Fruit fly (Drosophila melanogaster) whole organism, embryonic: Measurements from ENCODE around the gene ATPsynO.

Source experiments
- Bdp1 ChIP-seq: fragments of 200-800 bp; sonication (Bioruptor generic); optimal IDR thresholded peaks from 3 replicates; lab custom pipeline; 2016; ENCODE audit warnings: missing biosample characterization, missing genetic modification characterization
- CG11723 ChIP-seq: fragments of 200-800 bp; sonication (Bioruptor generic); optimal IDR thresholded peaks from 2 replicates; lab custom pipeline; 2017; ENCODE audit warnings: missing biosample characterization, mild to moderate bottlenecking, missing genetic modification characterization
- CG13287 ChIP-seq: fragments of 200-800 bp; sonication (Bioruptor generic); IDR thresholded peaks from 2 replicates; pipeline ENCODE4 v1.3.6; 2022; ENCODE audit warnings: missing biosample characterization, missing genetic modification characterization; ENCODE audit not compliant: partially characterized antibody
- CG14710 ChIP-seq: fragments of 200-800 bp; sonication (Bioruptor generic); optimal IDR thresholded peaks from 3 replicates; lab custom pipeline; 2019; ENCODE audit warnings: missing biosample characterization, mild to moderate bottlenecking, missing genetic modification characterization, moderate library complexity
- CG15479 ChIP-seq: fragments of 200-800 bp; sonication (Bioruptor generic); optimal IDR thresholded peaks from 3 replicates; lab custom pipeline; 2019; ENCODE audit warnings: missing biosample characterization, mild to moderate bottlenecking, missing genetic modification characterization, moderate library complexity
- CG1603 ChIP-seq: fragments of 200-800 bp; sonication (Bioruptor generic); optimal IDR thresholded peaks from 2 replicates; lab custom pipeline; 2019; ENCODE audit warnings: missing biosample characterization, mild to moderate bottlenecking, missing genetic modification characterization, moderate library complexity
- CG17829 ChIP-seq: fragments of 200-800 bp; optimal IDR thresholded peaks from 2 replicates; lab custom pipeline; 2019; ENCODE audit warnings: missing biosample characterization, mild to moderate bottlenecking, missing genetic modification characterization, moderate library complexity
- CG2116 ChIP-seq: fragments of 200-800 bp; sonication (Bioruptor generic); optimal IDR thresholded peaks from 3 replicates; lab custom pipeline; 2018; ENCODE audit warnings: missing biosample characterization, mild to moderate bottlenecking, missing genetic modification characterization
- CG2875 ChIP-seq: fragments of 200-800 bp; sonication (Bioruptor generic); optimal IDR thresholded peaks from 2 replicates; lab custom pipeline; 2017; ENCODE audit warnings: missing biosample characterization, mild to moderate bottlenecking, missing genetic modification characterization, missing genetic modification reagents
- CG3847 ChIP-seq: fragments of 200-800 bp; sonication (Bioruptor generic); IDR thresholded peaks from 2 replicates; pipeline ENCODE4 v1.3.6; 2022; ENCODE audit warnings: missing biosample characterization, missing genetic modification characterization
- CG4424 ChIP-seq: fragments of 200-800 bp; sonication (Bioruptor generic); optimal IDR thresholded peaks from 3 replicates; lab custom pipeline; 2016; ENCODE audit warnings: missing biosample characterization, missing genetic modification characterization
- CG4730 ChIP-seq: fragments of 200-800 bp; sonication (Bioruptor generic); IDR thresholded peaks from 2 replicates; pipeline ENCODE4 v1.3.6; 2022; ENCODE audit warnings: missing biosample characterization, missing genetic modification characterization
- CG4820 ChIP-seq: fragments of 200-800 bp; sonication (Bioruptor generic); optimal IDR thresholded peaks from 3 replicates; lab custom pipeline; 2016; ENCODE audit warnings: missing biosample characterization, missing genetic modification characterization
- CG5180 ChIP-seq: fragments of 200-800 bp; sonication (Bioruptor generic); optimal IDR thresholded peaks from 3 replicates; lab custom pipeline; 2017; ENCODE audit warnings: missing biosample characterization, missing genetic modification characterization, mild to moderate bottlenecking, moderate library complexity, missing genetic modification reagents
- CG8924 ChIP-seq: fragments of 200-800 bp; optimal IDR thresholded peaks from 3 replicates; lab custom pipeline; 2019; ENCODE audit warnings: missing biosample characterization, mild to moderate bottlenecking, missing genetic modification characterization, moderate library complexity
- CoRest ChIP-seq: fragments of 200-800 bp; sonication (Bioruptor generic); optimal IDR thresholded peaks from 3 replicates; lab custom pipeline; 2018; ENCODE audit warnings: missing biosample characterization, mild to moderate bottlenecking, missing genetic modification characterization, moderate library complexity
- E2f2 ChIP-seq: fragments of 200-800 bp; sonication (Bioruptor generic); IDR thresholded peaks from 2 replicates; pipeline ENCODE4 v1.3.6; 2022; ENCODE audit warnings: missing biosample characterization, missing genetic modification characterization
- ERR ChIP-seq: fragments of 200-800 bp; sonication (Bioruptor generic); optimal IDR thresholded peaks from 2 replicates; lab custom pipeline; 2016; ENCODE audit warnings: missing biosample characterization, missing genetic modification characterization
- Elba2 ChIP-seq: fragments of 200-800 bp; sonication (Bioruptor generic); optimal IDR thresholded peaks from 3 replicates; lab custom pipeline; 2016; ENCODE audit warnings: missing biosample characterization, missing genetic modification characterization
- Ets97D ChIP-seq: fragments of 200-800 bp; sonication (Bioruptor generic); optimal IDR thresholded peaks from 3 replicates; lab custom pipeline; 2016; ENCODE audit warnings: missing biosample characterization, missing genetic modification characterization
- HLH54F ChIP-seq: fragments of 200-800 bp; sonication (Bioruptor generic); optimal IDR thresholded peaks from 3 replicates; lab custom pipeline; 2016; ENCODE audit warnings: missing biosample characterization, missing genetic modification characterization
- Hr51 ChIP-seq, 2 experiments: fragments of 200-800 bp; sonication (Bioruptor generic); optimal IDR thresholded peaks; 2 replicates in 1 of 2; 3 replicates in 1 of 2; lab custom pipeline; 2016 to 2018; ENCODE audit warnings: missing biosample characterization in 2 of 2, missing genetic modification characterization in 2 of 2, mild to moderate bottlenecking in 1 of 2, moderate library complexity in 1 of 2
- MESR4 ChIP-seq: fragments of 200-800 bp; sonication (Bioruptor generic); optimal IDR thresholded peaks from 2 replicates; lab custom pipeline; 2018; ENCODE audit warnings: missing biosample characterization, mild to moderate bottlenecking, missing genetic modification characterization, moderate library complexity
- Meics ChIP-seq: fragments of 200-800 bp; sonication (Bioruptor generic); optimal IDR thresholded peaks from 2 replicates; lab custom pipeline; 2017; ENCODE audit warnings: missing biosample characterization, mild to moderate bottlenecking, missing genetic modification characterization
- Mrtf ChIP-seq: fragments of 200-800 bp; sonication (Bioruptor generic); IDR thresholded peaks from 3 replicates; pipeline ENCODE4 v1.3.6; 2022; ENCODE audit warnings: missing biosample characterization, missing genetic modification characterization
- Optix ChIP-seq: fragments of 200-800 bp; sonication (Bioruptor generic); IDR thresholded peaks from 3 replicates; pipeline ENCODE4 v1.3.6; 2022; ENCODE audit warnings: missing biosample characterization, missing genetic modification characterization
- Sry-δ ChIP-seq: fragments of 200-800 bp; sonication (Bioruptor generic); optimal IDR thresholded peaks from 2 replicates; lab custom pipeline; 2016; ENCODE audit warnings: missing biosample characterization, missing genetic modification characterization
- YL-1 ChIP-seq: fragments of 200-800 bp; sonication (Bioruptor generic); optimal IDR thresholded peaks from 3 replicates; lab custom pipeline; 2017; ENCODE audit warnings: missing biosample characterization, mild to moderate bottlenecking, missing genetic modification characterization
- bbx ChIP-seq: fragments of 200-800 bp; sonication (Bioruptor generic); IDR thresholded peaks from 2 replicates; pipeline ENCODE4 v1.3.6; 2022; ENCODE audit warnings: missing biosample characterization, missing genetic modification characterization; ENCODE audit not compliant: partially characterized antibody
- eve ChIP-seq, 2 experiments: fragments of >200 bp; optimal IDR thresholded peaks; 2 replicates each; lab custom pipeline; 2017; ENCODE audit warnings: missing biosample characterization in 2 of 2, missing genetic modification characterization in 2 of 2
- fd96Cb ChIP-seq: fragments of 200-800 bp; sonication (Bioruptor generic); optimal IDR thresholded peaks from 2 replicates; lab custom pipeline; 2018; ENCODE audit warnings: missing biosample characterization, mild to moderate bottlenecking, missing genetic modification characterization, moderate library complexity
- ftz-f1 ChIP-seq: fragments of 200-800 bp; sonication (Bioruptor generic); optimal IDR thresholded peaks from 2 replicates; lab custom pipeline; 2016; ENCODE audit warnings: missing biosample characterization, missing genetic modification characterization
- hb ChIP-seq: fragments of 200-800 bp; sonication (Bioruptor generic); IDR thresholded peaks from 3 replicates; pipeline ENCODE4 v1.3.6; 2022; ENCODE audit warnings: missing biosample characterization, missing genetic modification characterization; ENCODE audit not compliant: partially characterized antibody
- kni ChIP-seq: fragments of 200-800 bp; sonication (Bioruptor generic); optimal IDR thresholded peaks from 3 replicates; lab custom pipeline; 2017; ENCODE audit warnings: mild to moderate bottlenecking, missing biosample characterization, missing genetic modification reagents, missing genetic modification characterization
- nau ChIP-seq: fragments of 200-800 bp; sonication (Bioruptor generic); optimal IDR thresholded peaks from 3 replicates; lab custom pipeline; 2017; ENCODE audit warnings: missing biosample characterization, mild to moderate bottlenecking, missing genetic modification characterization, missing genetic modification reagents
- onecut ChIP-seq: fragments of 200-800 bp; sonication (Bioruptor generic); IDR thresholded peaks from 2 replicates; pipeline ENCODE4 v1.3.6; 2022; ENCODE audit warnings: missing biosample characterization, missing genetic modification characterization
- pan ChIP-seq, 4 experiments: fragments of >200 bp in 3 of 4; fragments of 200-800 bp in 1 of 4; sonication (Bioruptor generic) in 1 of 4; optimal IDR thresholded peaks in 3 of 4; IDR thresholded peaks in 1 of 4; 2 replicates each; pipeline versions ENCODE4 v1.3.6 to Lab custom; 2017 to 2022; ENCODE audit warnings: missing biosample characterization in 2 of 4, missing genetic modification characterization in 2 of 4, mixed read lengths in 1 of 4
- pfk ChIP-seq: fragments of 200-800 bp; sonication (Bioruptor generic); optimal IDR thresholded peaks from 2 replicates; lab custom pipeline; 2018; ENCODE audit warnings: missing biosample characterization, mild to moderate bottlenecking, missing genetic modification characterization, moderate library complexity
- pum ChIP-seq: fragments of 200-800 bp; sonication (Bioruptor generic); optimal IDR thresholded peaks from 2 replicates; lab custom pipeline; 2016; ENCODE audit warnings: missing biosample characterization, missing genetic modification characterization
- pzg ChIP-seq: fragments of 200-800 bp; sonication (Bioruptor generic); optimal IDR thresholded peaks from 3 replicates; lab custom pipeline; 2018; ENCODE audit warnings: missing biosample characterization, mild to moderate bottlenecking, missing genetic modification characterization, moderate library complexity
- sna ChIP-seq: fragments of 200-800 bp; sonication (Bioruptor generic); IDR thresholded peaks from 2 replicates; pipeline ENCODE4 v1.3.6; 2022; ENCODE audit warnings: missing biosample characterization, missing genetic modification characterization; ENCODE audit not compliant: partially characterized antibody
- sqz ChIP-seq: fragments of 200-800 bp; sonication (Bioruptor generic); optimal IDR thresholded peaks from 3 replicates; lab custom pipeline; 2018; ENCODE audit warnings: missing biosample characterization, mild to moderate bottlenecking, missing genetic modification characterization
- sug ChIP-seq: fragments of 200-800 bp; optimal IDR thresholded peaks from 2 replicates; lab custom pipeline; 2019; ENCODE audit warnings: missing biosample characterization, mild to moderate bottlenecking, missing genetic modification characterization, moderate library complexity
- unc-4 ChIP-seq: fragments of 200-800 bp; sonication (Bioruptor generic); IDR thresholded peaks from 2 replicates; pipeline ENCODE4 v1.3.6; 2022; ENCODE audit warnings: missing biosample characterization, missing genetic modification characterization; ENCODE audit not compliant: partially characterized antibody
- usp ChIP-seq: fragments of >200 bp; optimal IDR thresholded peaks from 2 replicates; lab custom pipeline; 2017; ENCODE audit warnings: missing biosample characterization, missing genetic modification characterization
- zen2 ChIP-seq: fragments of 200-800 bp; sonication (Bioruptor generic); IDR thresholded peaks from 3 replicates; pipeline ENCODE4 v1.3.6; 2022; ENCODE audit warnings: missing biosample characterization, missing genetic modification characterization; ENCODE audit not compliant: partially characterized antibody
- zfh2 ChIP-seq: fragments of 200-800 bp; sonication (Bioruptor generic); optimal IDR thresholded peaks from 2 replicates; lab custom pipeline; 2016; ENCODE audit warnings: missing biosample characterization, missing genetic modification characterization

The ATPsynO gene

DNA sequence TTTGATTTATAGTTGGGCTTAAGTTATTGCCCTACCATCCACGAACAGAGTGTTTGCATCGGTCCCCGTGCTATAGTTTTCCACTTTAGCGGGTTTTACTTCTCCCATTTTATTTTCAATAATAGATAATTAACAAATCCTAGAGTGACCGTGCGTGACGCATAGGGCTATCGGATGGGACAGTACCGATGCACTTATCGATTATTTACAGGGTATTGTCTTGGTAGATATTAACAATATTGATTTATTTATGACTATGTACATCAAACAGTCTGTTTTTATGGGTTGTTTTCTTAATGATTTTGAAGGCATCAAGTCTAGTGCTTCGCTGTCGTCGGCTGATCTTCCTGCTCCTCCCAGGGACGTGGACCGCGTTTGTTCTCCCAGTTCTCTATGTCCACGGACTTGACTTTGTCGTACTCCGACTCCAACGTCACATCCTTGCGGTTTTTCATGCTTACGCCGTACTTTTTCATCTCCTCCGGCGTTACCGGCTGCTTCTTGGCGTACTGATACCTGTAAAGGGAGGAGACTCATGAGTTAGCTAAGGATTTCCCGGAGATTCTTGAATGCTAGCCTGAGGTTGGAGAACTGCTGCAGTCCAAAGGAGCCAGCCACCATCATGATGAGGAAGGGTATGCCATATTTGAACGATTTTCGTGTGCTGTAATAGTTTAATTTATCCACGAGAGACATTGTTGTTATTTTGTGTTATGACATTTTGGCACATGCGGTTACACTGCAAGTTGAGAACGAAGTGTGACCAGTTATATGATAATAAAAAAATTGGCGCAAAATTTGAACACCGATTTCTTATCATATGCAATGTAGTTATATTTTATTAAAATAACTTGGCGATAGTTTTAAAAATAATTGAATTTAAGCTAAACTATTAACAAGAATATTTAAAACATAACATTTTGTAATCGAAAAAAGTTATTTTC, 12.8 kb downstream of the ATPsynO start, which contains the start of the genes MRG15 and Tm1 (continued):
- TF ChIP-seq zfh2 (no peak), Meics (GFP tag; lab: Kevin White, UChicago) (no peak), CG8924 (tag; lab: Kevin White, UChicago) (peak; percentile 5), fd96Cb (no peak), Mrtf (no peak), sug (tag; lab: Kevin White, UChicago) (peak; percentile 10), Ets97D (no peak), CG3847 (GFP tag; lab: Robert Waterston, UW) (peak; percentile 31; the same call in 1 of the 2 replicates), CG4730 (GFP tag; lab: Robert Waterston, UW) (no peak), Hr51 (GFP tag; optimal IDR thresholded peaks at IDR 0.05; lab: Kevin White, UChicago) (no peak), CG17829 (no peak), zen2 (GFP tag; lab: Robert Waterston, UW) (peak; percentile 63; the same call in 1 of the 3 replicates), CG5180 (GFP tag; lab: Kevin White, UChicago) (no peak), ERR (GFP tag; lab: Kevin White, UChicago) (no peak), sqz (GFP tag; lab: Kevin White, UChicago) (peak; percentile 89), bbx (GFP tag; lab: Robert Waterston, UW) (peak; percentile 80), hb (no peak), onecut (peak; percentile 84), ftz-f1 (GFP tag; lab: Kevin White, UChicago) (peak; percentile 14), Bdp1 (no peak), CoRest (tag; lab: Kevin White, UChicago) (no peak), CG4424 (GFP tag; lab: Kevin White, UChicago) (no peak), CG13287 (peak; percentile 72), CG2875 (no peak), CG11723 (GFP tag; lab: Kevin White, UChicago) (no peak), CG15479 (GFP tag; lab: Kevin White, UChicago) (no peak), pum (GFP tag; lab: Kevin White, UChicago) (no peak), Sry-δ (peak; percentile 37), E2f2 (GFP tag; lab: Robert Waterston, UW) (peak; percentile 91), CG4820 (GFP tag; lab: Kevin White, UChicago) (no peak), eve (GFP tag; optimal IDR thresholded peaks at IDR 0.05; lab: Kevin White, UChicago) (no peak), CG14710 (peak; percentile 19), nau (GFP tag; lab: Kevin White, UChicago) (no peak), sna (GFP tag; lab: Robert Waterston, UW) (peak; percentile 37), pan (optimal IDR thresholded peaks at IDR 0.05; lab: Kevin White, UChicago) (no peak), pan (GFP tag; optimal IDR thresholded peaks at IDR 0.05 in 1 of 2, IDR thresholded peaks at IDR 0.05 in 1 of 2) (no peak), CG2116 (GFP tag; lab: Kevin White, UChicago) (peak; percentile 67), HLH54F (GFP tag; lab: Kevin White, UChicago) (peak; percentile 1), usp (GFP tag; lab: Kevin White, UChicago) (no peak), Elba2 (GFP tag; lab: Kevin White, UChicago) (no peak), pfk (no peak), YL-1 (GFP tag; lab: Kevin White, UChicago) (peak; percentile 50), CG1603 (tag; lab: Kevin White, UChicago) (peak; percentile 55), pzg (GFP tag; lab: Kevin White, UChicago) (peak; percentile 55), kni (GFP tag; lab: Kevin White, UChicago) (no peak), Optix (GFP tag; lab: Robert Waterston, UW) (no peak), unc-4 (peak; percentile 70), MESR4 (GFP tag; lab: Kevin White, UChicago) (peak; percentile 49)
